Fruit fly (Drosophila melanogaster): Measurements from ENCODE around the gene CG15535.

CG15535 gene

dm6 chr3R:30449446-30449845, 25.7 kb upstream of the CG15535 start:
- TF ChIP-seq noc (tag; optimal IDR thresholded peaks at IDR 0.05): peak; percentile 70

- no peak for TF ChIP-seq noc (tag; optimal IDR thresholded peaks at IDR 0.05)
These were observed 21.2 kb upstream of the CG15535 start, which contains the start of gene Osi23 for dm6 chr3R:30444946-30445345. Gene Osi23, minus strand, starts transcription at chr3R:30445046.

dm6 chr3R:30443549-30444133, 19.9 kb upstream of the CG15535 start, which contains the start of gene CG15537:
Gene CG15537, minus strand, starts transcription at chr3R:30443599.
- TF ChIP-seq noc (tag; optimal IDR thresholded peaks at IDR 0.05): no peak

- no peak for TF ChIP-seq noc (tag; optimal IDR thresholded peaks at IDR 0.05)
These were observed 7.8 kb upstream of the CG15535 start, which contains the start of gene CG15534 for dm6 chr3R:30431258-30432114. Gene CG15534, plus strand, starts transcription at chr3R:30432064.

dm6 chr3R:30428459-30428858, 4.7 kb upstream of the CG15535 start, which contains the start of gene CG15533:
Gene CG15533, plus strand, starts transcription at chr3R:30428820.
- no peak for TF ChIP-seq noc (tag; optimal IDR thresholded peaks at IDR 0.05)

- peak; percentile 39 for TF ChIP-seq noc (tag; optimal IDR thresholded peaks at IDR 0.05)
These were observed 4.2 kb upstream of the CG15535 start, which contains the start of gene CG2218 for dm6 chr3R:30427805-30428359. Gene CG2218, minus strand, starts transcription at chr3R:30428276.

dm6 chr3R:30426626-30427025, 2.9 kb upstream of the CG15535 start:
- TF ChIP-seq noc (tag; optimal IDR thresholded peaks at IDR 0.05): no peak

dm6 chr3R:30425622-30426021, 1.9 kb upstream of the CG15535 start:
- no peak for TF ChIP-seq noc (tag; optimal IDR thresholded peaks at IDR 0.05)

dm6 chr3R:30424993-30425392, 1.3 kb upstream of the CG15535 start, which contains the start of gene CG15536:
Gene CG15536, minus strand, starts transcription at chr3R:30425162.
- TF ChIP-seq noc (tag; optimal IDR thresholded peaks at IDR 0.05): no peak

dm6 chr3R:30422871-30423270, 858 bp downstream of the CG15535 start, which contains the start of the genes CG2217 and CG42740:
Gene CG2217, minus strand, starts transcription at chr3R:30422971.
Gene CG42740, minus strand, starts transcription at chr3R:30422971.
- TF ChIP-seq noc (tag; optimal IDR thresholded peaks at IDR 0.05): no peak

dm6 chr3R:30419216-30419615, 4.5 kb downstream of the CG15535 start:
- no peak for TF ChIP-seq noc (tag; optimal IDR thresholded peaks at IDR 0.05)

dm6 chr3R:30416765-30417274, 6.9 kb downstream of the CG15535 start:
- TF ChIP-seq noc (tag; optimal IDR thresholded peaks at IDR 0.05): no peak

dm6 chr3R:30413795-30414194, 9.9 kb downstream of the CG15535 start:
- TF ChIP-seq noc (tag; optimal IDR thresholded peaks at IDR 0.05): no peak

- no peak for TF ChIP-seq noc (tag; optimal IDR thresholded peaks at IDR 0.05)
These were observed 17.2 kb downstream of the CG15535 start for dm6 chr3R:30406482-30406881.

- TF ChIP-seq noc (tag; optimal IDR thresholded peaks at IDR 0.05): no peak
These were observed 29.8 kb downstream of the CG15535 start for dm6 chr3R:30393909-30394308.

- TF ChIP-seq noc (tag; optimal IDR thresholded peaks at IDR 0.05): no peak
These were observed 31.8 kb downstream of the CG15535 start for dm6 chr3R:30391950-30392349.
